Worm (Caenorhabditis elegans) whole organism, midembryonic: Measurements from ENCODE around the gene fbxb-74.

Experiments used
- T22C8.4 ChIP-seq: fragments of 200-800 bp; sonication (Bioruptor generic); IDR thresholded peaks from 2 replicates; pipeline ENCODE4 v1.3.6; 2022; ENCODE audit warnings: missing genetic modification characterization, missing compliant biosample characterization
- cog-1 ChIP-seq: sonication (generic microtip); optimal IDR thresholded peaks from 2 replicates; lab custom pipeline; 2016; ENCODE audit warnings: missing genetic modification characterization, missing compliant biosample characterization
- flt-1 ChIP-seq: fragments of 200-800 bp; sonication (Bioruptor generic); IDR thresholded peaks from 2 replicates; pipeline ENCODE4 v1.3.6; 2022; ENCODE audit warnings: missing genetic modification characterization, missing compliant biosample characterization
- med-1 ChIP-seq: sonication (generic microtip); optimal IDR thresholded peaks from 2 replicates; lab custom pipeline; 2017; ENCODE audit warnings: missing genetic modification characterization, mild to moderate bottlenecking, missing compliant biosample characterization, antibody characterized with exemption, missing genetic modification reagents; ENCODE audit not compliant: insufficient read depth
- ref-1 ChIP-seq: fragments of 200-800 bp; sonication (Bioruptor generic); conservative IDR thresholded peaks from 2 replicates; pipeline ENCODE4 v1.3.6; 2022; ENCODE audit warnings: missing genetic modification reagents, missing genetic modification characterization, missing compliant biosample characterization
- tab-1 ChIP-seq: fragments of 200-800 bp; sonication (Bioruptor generic); IDR thresholded peaks from 2 replicates; pipeline ENCODE4 v1.3.6; 2022; ENCODE audit warnings: missing genetic modification characterization, missing compliant biosample characterization
- ztf-23 ChIP-seq: fragments of 200-800 bp; sonication (Bioruptor generic); IDR thresholded peaks from 2 replicates; pipeline ENCODE4 v1.3.6; 2022; ENCODE audit warnings: missing genetic modification reagents, missing genetic modification characterization, missing compliant biosample characterization
- ztf-29 ChIP-seq: fragments of 200-800 bp; sonication (Bioruptor generic); IDR thresholded peaks from 2 replicates; pipeline ENCODE4 v1.3.6; 2022; ENCODE audit warnings: missing genetic modification reagents, missing genetic modification characterization, missing compliant biosample characterization

DNA sequence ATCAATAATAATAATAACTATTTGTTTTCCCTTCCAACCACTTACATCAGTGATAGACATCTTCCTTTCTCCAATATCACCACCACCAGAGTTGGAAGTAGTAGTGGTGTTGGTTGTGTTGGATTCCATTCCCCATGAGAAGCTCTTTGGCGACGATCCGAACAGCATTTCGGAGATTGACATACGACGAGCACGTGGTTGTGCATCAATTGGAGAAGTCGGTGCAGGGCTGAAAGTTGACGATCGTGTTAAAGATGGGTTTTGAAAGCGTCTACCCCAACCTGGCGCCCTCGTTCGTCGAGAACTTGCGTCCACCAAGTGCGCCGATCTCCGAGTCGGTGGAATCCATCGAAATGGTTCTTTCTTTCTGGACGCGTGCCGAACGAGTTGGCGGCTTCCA is 30.0 kb upstream of the fbxb-74 start:
- no peak for TF ChIP-seq med-1 (GFP tag; lab: Kevin White, UChicago)
- no peak for TF ChIP-seq flt-1 (GFP tag; lab: Robert Waterston, UW)
- TF ChIP-seq ztf-23 (GFP tag; lab: Robert Waterston, UW) = no peak
- TF ChIP-seq ztf-29 = no peak
- TF ChIP-seq tab-1 (GFP tag; lab: Robert Waterston, UW) = no peak
- TF ChIP-seq T22C8.4 = no peak
- no peak for TF ChIP-seq ref-1 (GFP tag; lab: Robert Waterston, UW)
- no peak for TF ChIP-seq cog-1 (tag; lab: Kevin White, UChicago)
